Fruit fly (Drosophila melanogaster) whole organism, embryonic: ENCODE data around the gene Prosalpha6.

Source experiments
- Blimp-1 ChIP-seq: fragments of 200-800 bp; sonication (Bioruptor generic); optimal IDR thresholded peaks from 3 replicates; lab custom pipeline; 2018; ENCODE audit warnings: missing biosample characterization, missing genetic modification characterization, mild to moderate bottlenecking, moderate library complexity, missing genetic modification reagents
- C15 ChIP-seq: fragments of 200-800 bp; sonication (Bioruptor generic); IDR thresholded peaks from 3 replicates; pipeline ENCODE4 v1.3.6; 2022; ENCODE audit warnings: missing biosample characterization, missing genetic modification characterization
- CG10209 ChIP-seq: fragments of 200-800 bp; sonication (Bioruptor generic); optimal IDR thresholded peaks from 3 replicates; lab custom pipeline; 2017; ENCODE audit warnings: missing biosample characterization, mild to moderate bottlenecking, missing genetic modification characterization, missing genetic modification reagents
- CG11560 ChIP-seq: fragments of 200-800 bp; sonication (Bioruptor generic); IDR thresholded peaks from 3 replicates; pipeline ENCODE4 v1.3.6; 2022; ENCODE audit warnings: missing biosample characterization, missing genetic modification characterization
- CG11695 ChIP-seq: fragments of 200-800 bp; sonication (Bioruptor generic); IDR thresholded peaks from 3 replicates; pipeline ENCODE4 v1.3.6; 2022; ENCODE audit warnings: missing biosample characterization, missing genetic modification characterization
- CG13287 ChIP-seq: fragments of 200-800 bp; sonication (Bioruptor generic); IDR thresholded peaks from 2 replicates; pipeline ENCODE4 v1.3.6; 2022; ENCODE audit warnings: missing biosample characterization, missing genetic modification characterization; ENCODE audit not compliant: partially characterized antibody
- CG13424 ChIP-seq: fragments of 200-800 bp; sonication (Bioruptor generic); optimal IDR thresholded peaks from 2 replicates; lab custom pipeline; 2019; ENCODE audit warnings: missing biosample characterization, mild to moderate bottlenecking, missing genetic modification characterization, moderate library complexity
- CG15073 ChIP-seq: fragments of 200-800 bp; sonication (Bioruptor generic); optimal IDR thresholded peaks from 2 replicates; lab custom pipeline; 2016; ENCODE audit warnings: missing biosample characterization, missing genetic modification characterization
- CG16779 ChIP-seq: fragments of 200-800 bp; sonication (Bioruptor generic); IDR thresholded peaks from 2 replicates; pipeline ENCODE4 v1.3.6; 2022; ENCODE audit warnings: missing biosample characterization, missing genetic modification characterization
- CG17612 ChIP-seq: fragments of 200-800 bp; sonication (Bioruptor generic); IDR thresholded peaks from 2 replicates; pipeline ENCODE4 v1.3.6; 2022; ENCODE audit warnings: missing biosample characterization, missing genetic modification characterization
- CG1832 ChIP-seq: fragments of 200-800 bp; sonication (Bioruptor generic); optimal IDR thresholded peaks from 2 replicates; lab custom pipeline; 2017; ENCODE audit warnings: missing biosample characterization, mild to moderate bottlenecking, missing genetic modification characterization, inconsistent platforms
- CG2889 ChIP-seq: fragments of 200-800 bp; sonication (Bioruptor generic); IDR thresholded peaks from 3 replicates; pipeline ENCODE4 v1.3.6; 2022; ENCODE audit warnings: missing biosample characterization, missing genetic modification characterization
- CG31388 ChIP-seq: fragments of 200-800 bp; sonication (Bioruptor generic); optimal IDR thresholded peaks from 2 replicates; lab custom pipeline; 2016; ENCODE audit warnings: missing biosample characterization, missing genetic modification characterization
- CG3407 ChIP-seq: fragments of 200-800 bp; sonication (Bioruptor generic); optimal IDR thresholded peaks from 2 replicates; lab custom pipeline; 2018; ENCODE audit warnings: missing biosample characterization, mild to moderate bottlenecking, missing genetic modification characterization
- CG34224 ChIP-seq: fragments of 200-800 bp; sonication (Bioruptor generic); IDR thresholded peaks from 3 replicates; pipeline ENCODE4 v1.3.6; 2022; ENCODE audit warnings: missing biosample characterization, missing genetic modification characterization; ENCODE audit not compliant: partially characterized antibody
- CG3838 ChIP-seq: fragments of 200-800 bp; sonication (Bioruptor generic); optimal IDR thresholded peaks from 3 replicates; lab custom pipeline; 2016; ENCODE audit warnings: missing biosample characterization, missing genetic modification characterization
- CG6683 ChIP-seq: fragments of 200-800 bp; sonication (Bioruptor generic); optimal IDR thresholded peaks from 2 replicates; lab custom pipeline; 2017; ENCODE audit warnings: missing biosample characterization, mild to moderate bottlenecking, missing genetic modification characterization, missing genetic modification reagents
- CG7357 ChIP-seq: fragments of 200-800 bp; sonication (Bioruptor generic); IDR thresholded peaks from 3 replicates; pipeline ENCODE4 v1.3.6; 2022; ENCODE audit warnings: missing biosample characterization, missing genetic modification characterization
- CG8924 ChIP-seq: fragments of 200-800 bp; optimal IDR thresholded peaks from 3 replicates; lab custom pipeline; 2019; ENCODE audit warnings: missing biosample characterization, mild to moderate bottlenecking, missing genetic modification characterization, moderate library complexity
- CG9437 ChIP-seq: fragments of 200-800 bp; sonication (Bioruptor generic); optimal IDR thresholded peaks from 2 replicates; lab custom pipeline; 2018; ENCODE audit warnings: missing biosample characterization, mild to moderate bottlenecking, missing genetic modification characterization
- Ets97D ChIP-seq: fragments of 200-800 bp; sonication (Bioruptor generic); optimal IDR thresholded peaks from 3 replicates; lab custom pipeline; 2016; ENCODE audit warnings: missing biosample characterization, missing genetic modification characterization
- Fer2 ChIP-seq: fragments of 200-800 bp; sonication (Bioruptor generic); optimal IDR thresholded peaks from 2 replicates; lab custom pipeline; 2018; ENCODE audit warnings: missing biosample characterization, mild to moderate bottlenecking, missing genetic modification characterization, moderate library complexity
- Fer3 ChIP-seq: fragments of 200-800 bp; sonication (Bioruptor generic); optimal IDR thresholded peaks from 2 replicates; lab custom pipeline; 2018; ENCODE audit warnings: missing biosample characterization, mild to moderate bottlenecking, missing genetic modification characterization, moderate library complexity
- Gsc ChIP-seq: fragments of 200-800 bp; sonication (Bioruptor generic); IDR thresholded peaks from 2 replicates; pipeline ENCODE4 v1.3.6; 2022; ENCODE audit warnings: missing biosample characterization, missing genetic modification characterization
- Hmr ChIP-seq: fragments of 200-800 bp; sonication (Bioruptor generic); optimal IDR thresholded peaks from 3 replicates; lab custom pipeline; 2017; ENCODE audit warnings: mild to moderate bottlenecking, missing biosample characterization, missing genetic modification reagents, missing genetic modification characterization
- Lpt ChIP-seq: fragments of >200 bp; optimal IDR thresholded peaks from 2 replicates; lab custom pipeline; 2018; ENCODE audit warnings: missing biosample characterization, missing genetic modification characterization
- Neu2 ChIP-seq: fragments of 200-800 bp; sonication (Bioruptor generic); optimal IDR thresholded peaks from 3 replicates; lab custom pipeline; 2016; ENCODE audit warnings: missing biosample characterization, missing genetic modification characterization, borderline replicate concordance
- Oli ChIP-seq: fragments of 200-800 bp; sonication (Bioruptor generic); optimal IDR thresholded peaks from 2 replicates; lab custom pipeline; 2018; ENCODE audit warnings: missing biosample characterization, mild to moderate bottlenecking, missing genetic modification characterization, moderate library complexity
- Poxn ChIP-seq: fragments of 200-800 bp; sonication (Bioruptor generic); IDR thresholded peaks from 2 replicates; pipeline ENCODE4 v1.3.6; 2022; ENCODE audit warnings: missing biosample characterization, missing genetic modification characterization
- Sry-δ ChIP-seq: fragments of 200-800 bp; sonication (Bioruptor generic); optimal IDR thresholded peaks from 2 replicates; lab custom pipeline; 2016; ENCODE audit warnings: missing biosample characterization, missing genetic modification characterization
- Xrp1 ChIP-seq: fragments of 200-800 bp; sonication (Bioruptor generic); IDR thresholded peaks from 2 replicates; pipeline ENCODE4 v1.3.6; 2022; ENCODE audit warnings: missing biosample characterization, missing genetic modification characterization
- aop ChIP-seq: fragments of 200-800 bp; sonication (Bioruptor generic); IDR thresholded peaks from 2 replicates; pipeline ENCODE4 v1.3.6; 2022; ENCODE audit warnings: missing biosample characterization, missing genetic modification characterization
- cg ChIP-seq: fragments of 200-800 bp; sonication (Bioruptor generic); optimal IDR thresholded peaks from 3 replicates; lab custom pipeline; 2019; ENCODE audit warnings: missing biosample characterization, mild to moderate bottlenecking, missing genetic modification characterization, moderate library complexity
- chif ChIP-seq, 2 experiments: fragments of 200-800 bp; sonication (Bioruptor generic); optimal IDR thresholded peaks; 3 replicates each; lab custom pipeline; 2016; ENCODE audit warnings: missing biosample characterization in 2 of 2, missing genetic modification characterization in 2 of 2
- cwo ChIP-seq: fragments of 200-800 bp; sonication (Bioruptor generic); optimal IDR thresholded peaks from 3 replicates; lab custom pipeline; 2017; ENCODE audit warnings: missing biosample characterization, missing genetic modification characterization, mild to moderate bottlenecking, moderate library complexity, missing genetic modification reagents
- dm ChIP-seq: fragments of 200-800 bp; sonication (Bioruptor generic); optimal IDR thresholded peaks from 3 replicates; lab custom pipeline; 2016; ENCODE audit warnings: missing biosample characterization, missing genetic modification characterization
- eve ChIP-seq, 2 experiments: fragments of >200 bp; optimal IDR thresholded peaks; 2 replicates each; lab custom pipeline; 2017; ENCODE audit warnings: missing biosample characterization in 2 of 2, missing genetic modification characterization in 2 of 2
- ewg ChIP-seq: fragments of 200-800 bp; sonication (Bioruptor generic); optimal IDR thresholded peaks from 3 replicates; lab custom pipeline; 2017; ENCODE audit warnings: mild to moderate bottlenecking, missing biosample characterization, missing genetic modification reagents, missing genetic modification characterization
- fd64A ChIP-seq: fragments of 200-800 bp; sonication (Bioruptor generic); optimal IDR thresholded peaks from 3 replicates; lab custom pipeline; 2018; ENCODE audit warnings: missing biosample characterization, mild to moderate bottlenecking, missing genetic modification characterization
- gsb ChIP-seq: fragments of 200-800 bp; sonication (Bioruptor generic); IDR thresholded peaks from 2 replicates; pipeline ENCODE4 v1.3.6; 2022; ENCODE audit warnings: missing biosample characterization, missing genetic modification characterization
- kay ChIP-seq: fragments of 200-800 bp; sonication (Bioruptor generic); optimal IDR thresholded peaks from 2 replicates; lab custom pipeline; 2016; ENCODE audit warnings: missing biosample characterization, missing genetic modification characterization
- ken ChIP-seq: fragments of 200-800 bp; sonication (Bioruptor generic); IDR thresholded peaks from 3 replicates; pipeline ENCODE4 v1.3.6; 2022; ENCODE audit warnings: missing biosample characterization, missing genetic modification characterization
- lab ChIP-seq: fragments of 200-800 bp; sonication (Bioruptor generic); optimal IDR thresholded peaks from 3 replicates; lab custom pipeline; 2017; ENCODE audit warnings: missing biosample characterization, missing genetic modification characterization, mild to moderate bottlenecking, moderate library complexity, missing genetic modification reagents
- mld ChIP-seq: fragments of 200-800 bp; sonication (Bioruptor generic); IDR thresholded peaks from 3 replicates; pipeline ENCODE4 v1.3.6; 2022; ENCODE audit warnings: missing biosample characterization, missing genetic modification characterization; ENCODE audit not compliant: partially characterized antibody
- onecut ChIP-seq: fragments of 200-800 bp; sonication (Bioruptor generic); IDR thresholded peaks from 2 replicates; pipeline ENCODE4 v1.3.6; 2022; ENCODE audit warnings: missing biosample characterization, missing genetic modification characterization
- pros ChIP-seq: fragments of 200-800 bp; sonication (Bioruptor generic); optimal IDR thresholded peaks from 3 replicates; lab custom pipeline; 2019; ENCODE audit warnings: missing biosample characterization, mild to moderate bottlenecking, missing genetic modification characterization, moderate library complexity
- sens-2 ChIP-seq: fragments of 200-800 bp; sonication (Bioruptor generic); IDR thresholded peaks from 2 replicates; pipeline ENCODE4 v1.3.6; 2022; ENCODE audit warnings: missing biosample characterization, missing genetic modification characterization
- seq ChIP-seq: fragments of 200-800 bp; sonication (Bioruptor generic); IDR thresholded peaks from 2 replicates; pipeline ENCODE4 v1.3.6; 2022; ENCODE audit warnings: missing biosample characterization, missing genetic modification characterization
- tap ChIP-seq: fragments of 200-800 bp; optimal IDR thresholded peaks from 3 replicates; lab custom pipeline; 2019; ENCODE audit warnings: missing biosample characterization, mild to moderate bottlenecking, missing genetic modification characterization, moderate library complexity
- zen2 ChIP-seq: fragments of 200-800 bp; sonication (Bioruptor generic); IDR thresholded peaks from 3 replicates; pipeline ENCODE4 v1.3.6; 2022; ENCODE audit warnings: missing biosample characterization, missing genetic modification characterization; ENCODE audit not compliant: partially characterized antibody

Gene Prosalpha6

dm6 chr2L:10232152-10232816, 11.1 kb downstream of the Prosalpha6 start, which contains the start of gene eEF1delta (continued):
- peak; percentile 30 for TF ChIP-seq Sry-δ (GFP tag; lab: Kevin White, UChicago)
- no peak for TF ChIP-seq onecut
- no peak for TF ChIP-seq mld (GFP tag; lab: Robert Waterston, UW)
- TF ChIP-seq aop: no peak
- TF ChIP-seq CG3838 (GFP tag; lab: Kevin White, UChicago): no peak
- no peak for TF ChIP-seq CG17612 (GFP tag; lab: Robert Waterston, UW)
- peak; percentile 84 for TF ChIP-seq CG7357 (GFP tag; lab: Robert Waterston, UW)
- no peak for TF ChIP-seq Ets97D (GFP tag; lab: Kevin White, UChicago)
- no peak for TF ChIP-seq gsb
- no peak for TF ChIP-seq pros
- no peak for TF ChIP-seq CG2889 (GFP tag; lab: Robert Waterston, UW)
- peak; percentile 25; the same call in 1 of the 2 replicates for TF ChIP-seq CG13287 (GFP tag; lab: Robert Waterston, UW)
- TF ChIP-seq CG13424 (tag; lab: Kevin White, UChicago): no peak
- TF ChIP-seq seq: no peak
- TF ChIP-seq Xrp1 (GFP tag; lab: Robert Waterston, UW): no peak
- TF ChIP-seq CG16779: no peak
- no peak for TF ChIP-seq cwo (GFP tag; lab: Kevin White, UChicago)
- TF ChIP-seq chif (GFP tag; optimal IDR thresholded peaks at IDR 0.05; lab: Kevin White, UChicago): no peak
- TF ChIP-seq cg (GFP tag; lab: Kevin White, UChicago): no peak
- no peak for TF ChIP-seq CG9437 (GFP tag; lab: Kevin White, UChicago)
- TF ChIP-seq CG11695 (GFP tag; lab: Robert Waterston, UW): no peak
- TF ChIP-seq ewg: no peak
- no peak for TF ChIP-seq CG6683
- TF ChIP-seq Hmr (GFP tag; lab: Kevin White, UChicago): no peak
- TF ChIP-seq CG10209: no peak
- no peak for TF ChIP-seq Oli
- TF ChIP-seq CG34224 (GFP tag; lab: Robert Waterston, UW): peak; percentile 55; the same call in 1 of the 3 replicates
- TF ChIP-seq Lpt (GFP tag; lab: Kevin White, UChicago): no peak
- TF ChIP-seq C15 (GFP tag; lab: Robert Waterston, UW): no peak
- no peak for TF ChIP-seq lab (GFP tag; lab: Kevin White, UChicago)
- no peak for TF ChIP-seq sens-2 (GFP tag; lab: Robert Waterston, UW)
- TF ChIP-seq zen2 (GFP tag; lab: Robert Waterston, UW): no peak
- TF ChIP-seq Poxn (GFP tag; lab: Robert Waterston, UW): no peak
- TF ChIP-seq CG8924 (tag; lab: Kevin White, UChicago): no peak
- TF ChIP-seq Blimp-1 (GFP tag; lab: Kevin White, UChicago): no peak
- TF ChIP-seq Gsc (GFP tag; lab: Robert Waterston, UW): no peak
- TF ChIP-seq CG3407 (GFP tag; lab: Kevin White, UChicago): no peak
- no peak for TF ChIP-seq CG31388 (GFP tag; lab: Kevin White, UChicago)
- TF ChIP-seq Fer2 (tag; lab: Kevin White, UChicago): no peak
- TF ChIP-seq CG1832 (GFP tag; lab: Kevin White, UChicago): no peak
- no peak for TF ChIP-seq fd64A (GFP tag; lab: Kevin White, UChicago)
- TF ChIP-seq CG15073 (GFP tag; lab: Kevin White, UChicago): no peak
- no peak for TF ChIP-seq Neu2 (GFP tag; lab: Kevin White, UChicago)
- TF ChIP-seq CG11560 (tag; lab: Robert Waterston, UW): no peak
- no peak for TF ChIP-seq Fer3
- TF ChIP-seq eve (GFP tag; optimal IDR thresholded peaks at IDR 0.05; lab: Kevin White, UChicago): no peak
- no peak for TF ChIP-seq tap (tag; lab: Kevin White, UChicago)
- peak; percentile 45 for TF ChIP-seq dm (GFP tag; lab: Kevin White, UChicago)
- TF ChIP-seq ken: no peak
- TF ChIP-seq kay (GFP tag; lab: Kevin White, UChicago): no peak
